Fruit fly (Drosophila melanogaster) whole organism, embryonic: ENCODE measurements around the gene dhd.
A peak's percentile ranks its signal among the peaks of the same experiment; 100 is the strongest.

ENCODE experiments used
- Blimp-1 ChIP-seq: fragments of 200-800 bp; sonication (Bioruptor generic); optimal IDR thresholded peaks from 3 replicates; lab custom pipeline; 2018; ENCODE audit warnings: missing biosample characterization, missing genetic modification characterization, mild to moderate bottlenecking, moderate library complexity, missing genetic modification reagents
- BtbVII ChIP-seq: fragments of 200-800 bp; sonication (Bioruptor generic); optimal IDR thresholded peaks from 3 replicates; lab custom pipeline; 2017; ENCODE audit warnings: missing biosample characterization, mild to moderate bottlenecking, missing genetic modification characterization
- CG10147 ChIP-seq: fragments of 200-800 bp; sonication (Bioruptor generic); optimal IDR thresholded peaks from 2 replicates; lab custom pipeline; 2019; ENCODE audit warnings: missing biosample characterization, mild to moderate bottlenecking, missing genetic modification characterization, moderate library complexity
- CG10321 ChIP-seq: fragments of 200-800 bp; sonication (Bioruptor generic); IDR thresholded peaks from 2 replicates; pipeline ENCODE4 v1.3.6; 2022; ENCODE audit warnings: missing biosample characterization, missing genetic modification characterization
- CG10959 ChIP-seq: fragments of 200-800 bp; sonication (Bioruptor generic); IDR thresholded peaks from 2 replicates; pipeline ENCODE4 v1.3.6; 2022; ENCODE audit warnings: missing biosample characterization, missing genetic modification characterization
- CG11085 ChIP-seq: fragments of 200-800 bp; sonication (Bioruptor generic); IDR thresholded peaks from 2 replicates; pipeline ENCODE4 v1.3.6; 2022; ENCODE audit warnings: missing biosample characterization, missing genetic modification characterization
- CG11093 ChIP-seq: fragments of 200-800 bp; sonication (Bioruptor generic); IDR thresholded peaks from 3 replicates; pipeline ENCODE4 v1.3.6; 2022; ENCODE audit warnings: missing biosample characterization, missing genetic modification characterization
- CG11695 ChIP-seq: fragments of 200-800 bp; sonication (Bioruptor generic); IDR thresholded peaks from 3 replicates; pipeline ENCODE4 v1.3.6; 2022; ENCODE audit warnings: missing biosample characterization, missing genetic modification characterization
- CG12299 ChIP-seq: fragments of 200-800 bp; sonication (Bioruptor generic); optimal IDR thresholded peaks from 2 replicates; lab custom pipeline; 2018; ENCODE audit warnings: missing biosample characterization, mild to moderate bottlenecking, missing genetic modification characterization
- CG12391 ChIP-seq: fragments of 200-800 bp; sonication (Bioruptor generic); optimal IDR thresholded peaks from 3 replicates; lab custom pipeline; 2018; ENCODE audit warnings: missing biosample characterization, mild to moderate bottlenecking, missing genetic modification characterization, moderate library complexity
- CG12744 ChIP-seq: fragments of 200-800 bp; sonication (Bioruptor generic); optimal IDR thresholded peaks from 2 replicates; lab custom pipeline; 2016; ENCODE audit warnings: missing biosample characterization, missing genetic modification characterization
- CG12942 ChIP-seq: fragments of 200-800 bp; sonication (Bioruptor generic); optimal IDR thresholded peaks from 3 replicates; lab custom pipeline; 2016; ENCODE audit warnings: missing biosample characterization, missing genetic modification characterization
- CG13775 ChIP-seq: fragments of 200-800 bp; sonication (Bioruptor generic); optimal IDR thresholded peaks from 3 replicates; lab custom pipeline; 2017; ENCODE audit warnings: missing biosample characterization, mild to moderate bottlenecking, missing genetic modification characterization
- CG13894 ChIP-seq: fragments of 200-800 bp; sonication (Bioruptor generic); optimal IDR thresholded peaks from 3 replicates; lab custom pipeline; 2018; ENCODE audit warnings: missing biosample characterization, mild to moderate bottlenecking, missing genetic modification characterization, moderate library complexity
- CG17385 ChIP-seq: fragments of 200-800 bp; sonication (Bioruptor generic); optimal IDR thresholded peaks from 3 replicates; lab custom pipeline; 2018; ENCODE audit warnings: missing biosample characterization, mild to moderate bottlenecking, missing genetic modification characterization
- CG18764 ChIP-seq: fragments of 200-800 bp; sonication (Bioruptor generic); optimal IDR thresholded peaks from 3 replicates; lab custom pipeline; 2016; ENCODE audit warnings: missing biosample characterization, missing genetic modification characterization
- CG2116 ChIP-seq: fragments of 200-800 bp; sonication (Bioruptor generic); optimal IDR thresholded peaks from 3 replicates; lab custom pipeline; 2018; ENCODE audit warnings: missing biosample characterization, mild to moderate bottlenecking, missing genetic modification characterization
- CG33213 ChIP-seq: fragments of 200-800 bp; sonication (Bioruptor generic); optimal IDR thresholded peaks from 3 replicates; lab custom pipeline; 2016; ENCODE audit warnings: missing biosample characterization, missing genetic modification characterization
- CG3726 ChIP-seq: fragments of 200-800 bp; sonication (Bioruptor generic); IDR thresholded peaks from 3 replicates; pipeline ENCODE4, ENCODE4 v1.3.6; 2022; ENCODE audit warnings: missing biosample characterization, missing genetic modification characterization
- CG4282 ChIP-seq: fragments of 200-800 bp; sonication (Bioruptor generic); optimal IDR thresholded peaks from 2 replicates; lab custom pipeline; 2016; ENCODE audit warnings: missing biosample characterization, missing genetic modification characterization
- CG5953 ChIP-seq: fragments of 200-800 bp; sonication (Bioruptor generic); IDR thresholded peaks from 2 replicates; pipeline ENCODE4 v1.3.6; 2022; ENCODE audit warnings: missing biosample characterization, missing genetic modification characterization
- CG6854 ChIP-seq: fragments of 200-800 bp; sonication (Bioruptor generic); optimal IDR thresholded peaks from 3 replicates; lab custom pipeline; 2017; ENCODE audit warnings: missing biosample characterization, mild to moderate bottlenecking, missing genetic modification characterization
- CG9932 ChIP-seq: fragments of 200-800 bp; sonication (Bioruptor generic); IDR thresholded peaks from 2 replicates; pipeline ENCODE4 v1.3.6; 2022; ENCODE audit warnings: missing biosample characterization, missing genetic modification characterization
- Gsc ChIP-seq: fragments of 200-800 bp; sonication (Bioruptor generic); IDR thresholded peaks from 2 replicates; pipeline ENCODE4 v1.3.6; 2022; ENCODE audit warnings: missing biosample characterization, missing genetic modification characterization
- Hey ChIP-seq: fragments of 200-800 bp; sonication (Bioruptor generic); optimal IDR thresholded peaks from 3 replicates; lab custom pipeline; 2018; ENCODE audit warnings: missing biosample characterization, mild to moderate bottlenecking, missing genetic modification characterization
- Hr39 ChIP-seq: fragments of >200 bp; optimal IDR thresholded peaks from 2 replicates; lab custom pipeline; 2017
- Hsf ChIP-seq: fragments of 200-800 bp; sonication (Bioruptor generic); optimal IDR thresholded peaks from 3 replicates; lab custom pipeline; 2016; ENCODE audit warnings: missing biosample characterization, missing genetic modification characterization
- MBD-R2 ChIP-seq: fragments of 200-800 bp; sonication (Bioruptor generic); IDR thresholded peaks from 2 replicates; pipeline ENCODE4 v1.3.6; 2022; ENCODE audit warnings: missing biosample characterization, missing genetic modification characterization
- Myb ChIP-seq: fragments of 200-800 bp; sonication (Bioruptor generic); optimal IDR thresholded peaks from 2 replicates; lab custom pipeline; 2016; ENCODE audit warnings: missing biosample characterization, missing genetic modification characterization
- NfI ChIP-seq: fragments of 200-800 bp; sonication (Bioruptor generic); optimal IDR thresholded peaks from 3 replicates; lab custom pipeline; 2018; ENCODE audit warnings: missing biosample characterization, mild to moderate bottlenecking, missing genetic modification characterization, moderate library complexity
- Ptx1 ChIP-seq: fragments of 200-800 bp; sonication (Bioruptor generic); IDR thresholded peaks from 2 replicates; pipeline ENCODE4 v1.3.6; 2022; ENCODE audit warnings: missing biosample characterization, missing genetic modification characterization
- Sox102F ChIP-seq: fragments of 200-800 bp; sonication (Bioruptor generic); optimal IDR thresholded peaks from 2 replicates; lab custom pipeline; 2018; ENCODE audit warnings: missing biosample characterization, mild to moderate bottlenecking, missing genetic modification characterization, moderate library complexity
- Sry-β ChIP-seq: fragments of 200-800 bp; sonication (Bioruptor generic); optimal IDR thresholded peaks from 2 replicates; lab custom pipeline; 2018; ENCODE audit warnings: missing biosample characterization, mild to moderate bottlenecking, missing genetic modification characterization, moderate library complexity
- Trl ChIP-seq, 3 experiments: fragments of >200 bp in 2 of 3; fragments of 200-800 bp in 1 of 3; sonication (Bioruptor generic) in 1 of 3; optimal IDR thresholded peaks; 2 replicates in 1 of 3; 3 replicates in 2 of 3; lab custom pipeline; 2016 to 2017; ENCODE audit warnings: missing biosample characterization in 1 of 3, missing genetic modification characterization in 1 of 3
- bbx ChIP-seq: fragments of 200-800 bp; sonication (Bioruptor generic); IDR thresholded peaks from 2 replicates; pipeline ENCODE4 v1.3.6; 2022; ENCODE audit warnings: missing biosample characterization, missing genetic modification characterization; ENCODE audit not compliant: partially characterized antibody
- bsh ChIP-seq, 2 experiments: fragments of 200-800 bp; sonication (Bioruptor generic); optimal IDR thresholded peaks; 2 replicates each; lab custom pipeline; 2017 to 2018; ENCODE audit warnings: mild to moderate bottlenecking in 2 of 2, missing biosample characterization in 2 of 2, missing genetic modification characterization in 2 of 2, moderate library complexity in 1 of 2
- chinmo ChIP-seq: fragments of 200-800 bp; sonication (Bioruptor generic); IDR thresholded peaks from 4 replicates; pipeline ENCODE4 v1.3.6; 2022; ENCODE audit warnings: missing biosample characterization, missing genetic modification characterization; ENCODE audit not compliant: partially characterized antibody
- da ChIP-seq: fragments of 200-800 bp; sonication (Bioruptor generic); optimal IDR thresholded peaks from 2 replicates; lab custom pipeline; 2016; ENCODE audit warnings: missing biosample characterization, missing genetic modification characterization
- danr ChIP-seq: fragments of 200-800 bp; sonication (Bioruptor generic); IDR thresholded peaks from 2 replicates; pipeline ENCODE4 v1.3.6; 2022; ENCODE audit warnings: missing biosample characterization, missing genetic modification characterization
- kay ChIP-seq: fragments of 200-800 bp; sonication (Bioruptor generic); optimal IDR thresholded peaks from 2 replicates; lab custom pipeline; 2016; ENCODE audit warnings: missing biosample characterization, missing genetic modification characterization
- lbe ChIP-seq: fragments of 200-800 bp; sonication (Bioruptor generic); optimal IDR thresholded peaks from 2 replicates; lab custom pipeline; 2016; ENCODE audit warnings: missing biosample characterization, mild to moderate bottlenecking, missing genetic modification characterization
- luna ChIP-seq: fragments of 200-800 bp; sonication (Bioruptor generic); optimal IDR thresholded peaks from 2 replicates; lab custom pipeline; 2016; ENCODE audit warnings: missing biosample characterization, missing genetic modification characterization
- onecut ChIP-seq: fragments of 200-800 bp; sonication (Bioruptor generic); IDR thresholded peaks from 2 replicates; pipeline ENCODE4 v1.3.6; 2022; ENCODE audit warnings: missing biosample characterization, missing genetic modification characterization
- pho ChIP-seq: fragments of 200-800 bp; sonication (Bioruptor generic); optimal IDR thresholded peaks from 2 replicates; lab custom pipeline; 2016; ENCODE audit warnings: missing biosample characterization, missing genetic modification characterization
- pnt ChIP-seq: fragments of 200-800 bp; sonication (Bioruptor generic); optimal IDR thresholded peaks from 3 replicates; lab custom pipeline; 2016; ENCODE audit warnings: missing biosample characterization, missing genetic modification characterization
- sima ChIP-seq: fragments of 200-800 bp; sonication (Bioruptor generic); optimal IDR thresholded peaks from 2 replicates; lab custom pipeline; 2016; ENCODE audit warnings: missing biosample characterization, missing genetic modification characterization
- slp2 ChIP-seq: fragments of 200-800 bp; sonication (Bioruptor generic); optimal IDR thresholded peaks from 2 replicates; lab custom pipeline; 2016; ENCODE audit warnings: missing biosample characterization, missing genetic modification characterization
- sqz ChIP-seq: fragments of 200-800 bp; sonication (Bioruptor generic); optimal IDR thresholded peaks from 3 replicates; lab custom pipeline; 2018; ENCODE audit warnings: missing biosample characterization, mild to moderate bottlenecking, missing genetic modification characterization
- sug ChIP-seq: fragments of 200-800 bp; optimal IDR thresholded peaks from 2 replicates; lab custom pipeline; 2019; ENCODE audit warnings: missing biosample characterization, mild to moderate bottlenecking, missing genetic modification characterization, moderate library complexity
- tin ChIP-seq: fragments of 200-800 bp; sonication (Bioruptor generic); optimal IDR thresholded peaks from 3 replicates; lab custom pipeline; 2016; ENCODE audit warnings: missing biosample characterization, missing genetic modification characterization
- ttk ChIP-seq: fragments of 200-800 bp; sonication (Bioruptor generic); IDR thresholded peaks from 2 replicates; pipeline ENCODE4 v2.1.2; 2022; ENCODE audit warnings: missing biosample characterization, missing genetic modification characterization

dhd gene

dm6 chrX:5332259-5332862 is 20.4 kb downstream of the dhd start, which contains the start of gene CanB (continued):
- TF ChIP-seq Hsf (GFP tag; lab: Kevin White, UChicago) (no peak), luna (no peak), CG10321 (GFP tag; lab: Robert Waterston, UW) (no peak), Hey (tag; lab: Kevin White, UChicago) (no peak), CG11093 (GFP tag; lab: Robert Waterston, UW) (no peak), CG13775 (no peak), CG4282 (GFP tag; lab: Kevin White, UChicago) (no peak), pho (no peak), danr (GFP tag; lab: Robert Waterston, UW) (no peak), CG33213 (peak; percentile 39), tin (peak; percentile 28), CG12744 (GFP tag; lab: Kevin White, UChicago) (peak; percentile 42), CG6854 (GFP tag; lab: Kevin White, UChicago) (no peak), CG5953 (GFP tag; lab: Robert Waterston, UW) (no peak), Trl (optimal IDR thresholded peaks at IDR 0.05; lab: Kevin White, UChicago) (peak in 1 of 2 experiments; percentile 51), Trl (GFP tag; optimal IDR thresholded peaks at IDR 0.05; lab: Kevin White, UChicago) (no peak), CG9932 (GFP tag; lab: Robert Waterston, UW) (peak; percentile 34; the same call in 1 of the 2 replicates), CG12299 (no peak), sqz (GFP tag; lab: Kevin White, UChicago) (peak; percentile 40), CG17385 (GFP tag; lab: Kevin White, UChicago) (no peak), slp2 (GFP tag; lab: Kevin White, UChicago) (no peak), lbe (GFP tag; lab: Kevin White, UChicago) (no peak), CG18764 (GFP tag; lab: Kevin White, UChicago) (no peak), kay (no peak), Gsc (no peak), CG3726 (no peak), sug (tag; lab: Kevin White, UChicago) (no peak), CG13894 (tag; lab: Kevin White, UChicago) (no peak), bbx (peak; percentile 57), pnt (GFP tag; lab: Kevin White, UChicago) (no peak), CG10147 (GFP tag; lab: Kevin White, UChicago) (no peak), Ptx1 (no peak), BtbVII (GFP tag; lab: Kevin White, UChicago) (no peak), CG2116 (GFP tag; lab: Kevin White, UChicago) (peak; percentile 60), Myb (GFP tag; lab: Kevin White, UChicago) (no peak), CG10959 (no peak), Sry-β (GFP tag; lab: Kevin White, UChicago) (no peak), bsh (GFP tag; optimal IDR thresholded peaks at IDR 0.05; lab: Kevin White, UChicago) (no peak), CG12942 (GFP tag; lab: Kevin White, UChicago) (no peak), sima (GFP tag; lab: Kevin White, UChicago) (no peak), Sox102F (peak; percentile 23), NfI (no peak), Blimp-1 (GFP tag; lab: Kevin White, UChicago) (peak; percentile 66), da (no peak), CG11695 (GFP tag; lab: Robert Waterston, UW) (no peak), Hr39 (lab: Kevin White, UChicago) (no peak), MBD-R2 (GFP tag; lab: Robert Waterston, UW) (no peak; the same call in 1 of the 2 replicates), onecut (GFP tag; lab: Robert Waterston, UW) (no peak), chinmo (GFP tag; lab: Robert Waterston, UW) (0 out of 4 replicates have a peak, but pooled peaks have one; percentile 33), ttk (no peak), CG11085 (GFP tag; lab: Robert Waterston, UW) (no peak), CG12391 (tag; lab: Kevin White, UChicago) (peak; percentile 26)
